Fruit fly (Drosophila melanogaster) whole organism, embryonic: ENCODE measurements around the gene CG14370.

ENCODE experiments used
- ATbp ChIP-seq: fragments of 200-800 bp; sonication (Bioruptor generic); optimal IDR thresholded peaks from 2 replicates; lab custom pipeline; 2017; ENCODE audit warnings: missing biosample characterization, mild to moderate bottlenecking, missing genetic modification characterization, missing genetic modification reagents
- Antp ChIP-seq: fragments of 200-800 bp; sonication (Bioruptor generic); optimal IDR thresholded peaks from 3 replicates; lab custom pipeline; 2016; ENCODE audit warnings: missing biosample characterization, missing genetic modification characterization
- Asciz ChIP-seq: fragments of 200-800 bp; sonication (Bioruptor generic); optimal IDR thresholded peaks from 2 replicates; lab custom pipeline; 2017; ENCODE audit warnings: missing biosample characterization, mild to moderate bottlenecking, missing genetic modification characterization, missing genetic modification reagents
- Bteb2 ChIP-seq: fragments of 200-800 bp; sonication (Bioruptor generic); optimal IDR thresholded peaks from 2 replicates; lab custom pipeline; 2016; ENCODE audit warnings: missing biosample characterization, missing genetic modification characterization
- CG12299 ChIP-seq: fragments of 200-800 bp; sonication (Bioruptor generic); optimal IDR thresholded peaks from 2 replicates; lab custom pipeline; 2018; ENCODE audit warnings: missing biosample characterization, mild to moderate bottlenecking, missing genetic modification characterization
- CG12659 ChIP-seq: fragments of 200-800 bp; sonication (Bioruptor generic); optimal IDR thresholded peaks from 3 replicates; lab custom pipeline; 2017; ENCODE audit warnings: mild to moderate bottlenecking, missing biosample characterization, missing genetic modification reagents, missing genetic modification characterization
- CG14710 ChIP-seq: fragments of 200-800 bp; sonication (Bioruptor generic); optimal IDR thresholded peaks from 3 replicates; lab custom pipeline; 2019; ENCODE audit warnings: missing biosample characterization, mild to moderate bottlenecking, missing genetic modification characterization, moderate library complexity
- CG15011 ChIP-seq: fragments of 200-800 bp; sonication (Bioruptor generic); optimal IDR thresholded peaks from 3 replicates; lab custom pipeline; 2018; ENCODE audit warnings: missing biosample characterization, mild to moderate bottlenecking, missing genetic modification characterization
- CG15601 ChIP-seq: fragments of 200-800 bp; sonication (Bioruptor generic); optimal IDR thresholded peaks from 3 replicates; lab custom pipeline; 2019; ENCODE audit warnings: missing biosample characterization, mild to moderate bottlenecking, missing genetic modification characterization, moderate library complexity
- CG17361 ChIP-seq: fragments of 200-800 bp; sonication (Bioruptor generic); IDR thresholded peaks from 3 replicates; pipeline ENCODE4 v1.3.6; 2022; ENCODE audit warnings: missing biosample characterization, missing genetic modification characterization
- CG1792 ChIP-seq: fragments of 200-800 bp; sonication (Bioruptor generic); optimal IDR thresholded peaks from 2 replicates; lab custom pipeline; 2016; ENCODE audit warnings: missing biosample characterization, missing genetic modification characterization
- CG2712 ChIP-seq: fragments of 200-800 bp; optimal IDR thresholded peaks from 3 replicates; lab custom pipeline; 2019; ENCODE audit warnings: missing biosample characterization, mild to moderate bottlenecking, missing genetic modification characterization, moderate library complexity
- CG2875 ChIP-seq: fragments of 200-800 bp; sonication (Bioruptor generic); optimal IDR thresholded peaks from 2 replicates; lab custom pipeline; 2017; ENCODE audit warnings: missing biosample characterization, mild to moderate bottlenecking, missing genetic modification characterization, missing genetic modification reagents
- CG4617 ChIP-seq: fragments of 200-800 bp; sonication (Bioruptor generic); optimal IDR thresholded peaks from 3 replicates; lab custom pipeline; 2016; ENCODE audit warnings: missing biosample characterization, missing genetic modification characterization, borderline replicate concordance
- CG5180 ChIP-seq: fragments of 200-800 bp; sonication (Bioruptor generic); optimal IDR thresholded peaks from 3 replicates; lab custom pipeline; 2017; ENCODE audit warnings: missing biosample characterization, missing genetic modification characterization, mild to moderate bottlenecking, moderate library complexity, missing genetic modification reagents
- CG6254 ChIP-seq: fragments of 200-800 bp; sonication (Bioruptor generic); optimal IDR thresholded peaks from 3 replicates; lab custom pipeline; 2017; ENCODE audit warnings: mild to moderate bottlenecking, missing biosample characterization, missing genetic modification reagents, missing genetic modification characterization
- CG6791 ChIP-seq: fragments of 200-800 bp; sonication (Bioruptor generic); IDR thresholded peaks from 3 replicates; pipeline ENCODE4 v1.3.6; 2022; ENCODE audit warnings: missing biosample characterization, missing genetic modification characterization; ENCODE audit not compliant: partially characterized antibody
- CG9437 ChIP-seq: fragments of 200-800 bp; sonication (Bioruptor generic); optimal IDR thresholded peaks from 2 replicates; lab custom pipeline; 2018; ENCODE audit warnings: missing biosample characterization, mild to moderate bottlenecking, missing genetic modification characterization
- CG9876 ChIP-seq: fragments of 200-800 bp; sonication (Bioruptor generic); optimal IDR thresholded peaks from 2 replicates; lab custom pipeline; 2016; ENCODE audit warnings: missing biosample characterization, missing genetic modification characterization
- CoRest ChIP-seq: fragments of 200-800 bp; sonication (Bioruptor generic); optimal IDR thresholded peaks from 3 replicates; lab custom pipeline; 2018; ENCODE audit warnings: missing biosample characterization, mild to moderate bottlenecking, missing genetic modification characterization, moderate library complexity
- E2f2 ChIP-seq: fragments of 200-800 bp; sonication (Bioruptor generic); IDR thresholded peaks from 2 replicates; pipeline ENCODE4 v1.3.6; 2022; ENCODE audit warnings: missing biosample characterization, missing genetic modification characterization
- Eip74EF ChIP-seq, 2 experiments: fragments of 200-800 bp in 1 of 2; fragments of >200 bp in 1 of 2; sonication (Bioruptor generic) in 1 of 2; optimal IDR thresholded peaks; 2 replicates each; lab custom pipeline; 2017 to 2019; ENCODE audit warnings: missing biosample characterization in 2 of 2, missing genetic modification characterization in 2 of 2, mild to moderate bottlenecking in 1 of 2, moderate library complexity in 1 of 2
- Ets65A ChIP-seq: fragments of 200-800 bp; sonication (Bioruptor generic); peaks from one replicate; lab custom pipeline; 2016; ENCODE audit warnings: missing biosample characterization, missing genetic modification characterization
- Fer3 ChIP-seq: fragments of 200-800 bp; sonication (Bioruptor generic); optimal IDR thresholded peaks from 2 replicates; lab custom pipeline; 2018; ENCODE audit warnings: missing biosample characterization, mild to moderate bottlenecking, missing genetic modification characterization, moderate library complexity
- Gsc ChIP-seq: fragments of 200-800 bp; sonication (Bioruptor generic); IDR thresholded peaks from 2 replicates; pipeline ENCODE4 v1.3.6; 2022; ENCODE audit warnings: missing biosample characterization, missing genetic modification characterization
- HLH4C ChIP-seq: fragments of 200-800 bp; sonication (Bioruptor generic); IDR thresholded peaks from 3 replicates; pipeline ENCODE4 v1.3.6; 2022; ENCODE audit warnings: missing biosample characterization, missing genetic modification characterization; ENCODE audit not compliant: partially characterized antibody
- Med ChIP-seq: fragments of 200-800 bp; sonication (Bioruptor generic); peaks from one replicate; lab custom pipeline; 2016; ENCODE audit warnings: missing biosample characterization, missing genetic modification characterization, mild to moderate bottlenecking, inconsistent platforms, moderate library complexity
- Meics ChIP-seq: fragments of 200-800 bp; sonication (Bioruptor generic); optimal IDR thresholded peaks from 2 replicates; lab custom pipeline; 2017; ENCODE audit warnings: missing biosample characterization, mild to moderate bottlenecking, missing genetic modification characterization
- NK7.1 ChIP-seq: fragments of 200-800 bp; sonication (Bioruptor generic); optimal IDR thresholded peaks from 3 replicates; lab custom pipeline; 2016; ENCODE audit warnings: missing biosample characterization, missing genetic modification characterization
- Nf-YA ChIP-seq: fragments of 200-800 bp; sonication (Bioruptor generic); IDR thresholded peaks from 2 replicates; pipeline ENCODE4 v1.3.6; 2022; ENCODE audit warnings: missing biosample characterization, missing genetic modification characterization
- Sox100B ChIP-seq: fragments of 200-800 bp; sonication (Bioruptor generic); optimal IDR thresholded peaks from 3 replicates; lab custom pipeline; 2018; ENCODE audit warnings: missing biosample characterization, mild to moderate bottlenecking, missing genetic modification characterization
- Sox102F ChIP-seq: fragments of 200-800 bp; sonication (Bioruptor generic); optimal IDR thresholded peaks from 2 replicates; lab custom pipeline; 2018; ENCODE audit warnings: missing biosample characterization, mild to moderate bottlenecking, missing genetic modification characterization, moderate library complexity
- Ssrp ChIP-seq: fragments of 200-800 bp; sonication (Bioruptor generic); optimal IDR thresholded peaks from 2 replicates; lab custom pipeline; 2018; ENCODE audit warnings: missing biosample characterization, mild to moderate bottlenecking, missing genetic modification characterization, moderate library complexity
- Usf ChIP-seq: fragments of 200-800 bp; sonication (Bioruptor generic); optimal IDR thresholded peaks from 2 replicates; lab custom pipeline; 2017; ENCODE audit warnings: missing genotype, missing biosample characterization, missing genetic modification characterization
- Xrp1 ChIP-seq: fragments of 200-800 bp; sonication (Bioruptor generic); IDR thresholded peaks from 2 replicates; pipeline ENCODE4 v1.3.6; 2022; ENCODE audit warnings: missing biosample characterization, missing genetic modification characterization
- ac ChIP-seq: fragments of 200-800 bp; sonication (Bioruptor generic); optimal IDR thresholded peaks from 3 replicates; lab custom pipeline; 2017; ENCODE audit warnings: missing biosample characterization, mild to moderate bottlenecking, missing genetic modification characterization
- amos ChIP-seq: fragments of 200-800 bp; sonication (Bioruptor generic); IDR thresholded peaks from 2 replicates; pipeline ENCODE4 v1.3.6; 2022; ENCODE audit warnings: missing biosample characterization, missing genetic modification characterization; ENCODE audit not compliant: partially characterized antibody
- aop ChIP-seq: fragments of 200-800 bp; sonication (Bioruptor generic); IDR thresholded peaks from 2 replicates; pipeline ENCODE4 v1.3.6; 2022; ENCODE audit warnings: missing biosample characterization, missing genetic modification characterization
- ato ChIP-seq: fragments of 200-800 bp; sonication (Bioruptor generic); IDR thresholded peaks from 2 replicates; pipeline ENCODE4 v1.3.6; 2022; ENCODE audit warnings: missing biosample characterization, missing genetic modification characterization; ENCODE audit not compliant: partially characterized antibody
- chif ChIP-seq, 2 experiments: fragments of 200-800 bp; sonication (Bioruptor generic); optimal IDR thresholded peaks; 3 replicates each; lab custom pipeline; 2016; ENCODE audit warnings: missing biosample characterization in 2 of 2, missing genetic modification characterization in 2 of 2
- ci ChIP-seq: fragments of 200-800 bp; sonication (Bioruptor generic); IDR thresholded peaks from 3 replicates; pipeline ENCODE4 v1.3.6; 2022; ENCODE audit warnings: missing biosample characterization, missing genetic modification characterization
- dmrt11E ChIP-seq: fragments of 200-800 bp; sonication (Bioruptor generic); optimal IDR thresholded peaks from 3 replicates; lab custom pipeline; 2018; ENCODE audit warnings: missing biosample characterization, mild to moderate bottlenecking, missing genetic modification characterization, moderate library complexity
- dysf ChIP-seq: fragments of 200-800 bp; sonication (Bioruptor generic); IDR thresholded peaks from 3 replicates; pipeline ENCODE4 v1.3.6; 2022; ENCODE audit warnings: missing biosample characterization, missing genetic modification characterization
- gcm ChIP-seq: fragments of 200-800 bp; sonication (Bioruptor generic); optimal IDR thresholded peaks from 2 replicates; lab custom pipeline; 2019; ENCODE audit warnings: missing biosample characterization, mild to moderate bottlenecking, missing genetic modification characterization, moderate library complexity
- lab ChIP-seq: fragments of 200-800 bp; sonication (Bioruptor generic); optimal IDR thresholded peaks from 3 replicates; lab custom pipeline; 2017; ENCODE audit warnings: missing biosample characterization, missing genetic modification characterization, mild to moderate bottlenecking, moderate library complexity, missing genetic modification reagents
- org-1 ChIP-seq: fragments of 200-800 bp; sonication (Bioruptor generic); optimal IDR thresholded peaks from 2 replicates; lab custom pipeline; 2017; ENCODE audit warnings: missing biosample characterization, missing genetic modification characterization
- pho ChIP-seq: fragments of 200-800 bp; sonication (Bioruptor generic); optimal IDR thresholded peaks from 2 replicates; lab custom pipeline; 2016; ENCODE audit warnings: missing biosample characterization, missing genetic modification characterization
- phol ChIP-seq: fragments of 200-800 bp; sonication (Bioruptor generic); optimal IDR thresholded peaks from 3 replicates; lab custom pipeline; 2018; ENCODE audit warnings: missing biosample characterization, mild to moderate bottlenecking, missing genetic modification characterization, moderate library complexity
- psq ChIP-seq: fragments of 200-800 bp; sonication (Bioruptor generic); optimal IDR thresholded peaks from 2 replicates; lab custom pipeline; 2017; ENCODE audit warnings: missing biosample characterization, missing genetic modification characterization
- twi ChIP-seq: fragments of 200-800 bp; optimal IDR thresholded peaks from 2 replicates; lab custom pipeline; 2019; ENCODE audit warnings: missing biosample characterization, mild to moderate bottlenecking, missing genetic modification characterization, moderate library complexity

Gene CG14370

DNA sequence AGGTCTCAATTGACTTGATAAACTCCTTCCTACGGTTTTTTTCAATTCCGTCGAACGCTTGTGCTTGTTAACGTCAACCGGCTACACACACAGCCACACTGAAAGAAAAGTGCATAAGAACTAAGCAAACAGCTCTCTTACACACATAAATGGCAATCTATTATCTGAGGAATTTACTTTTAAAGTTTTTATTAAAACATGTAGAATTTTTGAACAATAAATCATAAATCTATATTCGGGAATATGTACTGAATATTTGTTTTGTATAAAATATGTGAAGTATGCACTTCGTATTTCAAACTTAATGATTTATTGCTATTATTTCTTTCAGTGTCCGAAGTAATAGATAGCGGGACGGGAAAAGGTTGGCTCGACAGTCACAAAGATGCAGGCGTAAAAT, 38.3 kb upstream of the CG14370 start:
- TF ChIP-seq CG17361 (GFP tag; lab: Robert Waterston, UW) (peak; percentile 63; the same call in 2 of the 3 replicates), phol (tag; lab: Kevin White, UChicago) (peak; percentile 76), Ssrp (tag; lab: Kevin White, UChicago) (peak; percentile 51), CG9876 (GFP tag; lab: Kevin White, UChicago) (no peak), Fer3 (tag; lab: Kevin White, UChicago) (no peak), dmrt11E (tag; lab: Kevin White, UChicago) (peak; percentile 19), CG6791 (GFP tag; lab: Robert Waterston, UW) (no peak), dysf (GFP tag; lab: Robert Waterston, UW) (0 out of 3 replicates have a peak, but pooled peaks have one; percentile 17), NK7.1 (GFP tag; lab: Kevin White, UChicago) (no peak), CG5180 (peak; percentile 39), ac (GFP tag; lab: Kevin White, UChicago) (no peak), Bteb2 (no peak), CG12299 (tag; lab: Kevin White, UChicago) (no peak), ATbp (GFP tag; lab: Kevin White, UChicago) (peak; percentile 40), Nf-YA (GFP tag; lab: Robert Waterston, UW) (no peak), ato (GFP tag; lab: Robert Waterston, UW) (no peak), CG12659 (GFP tag; lab: Kevin White, UChicago) (no peak), HLH4C (GFP tag; lab: Robert Waterston, UW) (no peak), org-1 (GFP tag; lab: Kevin White, UChicago) (peak; percentile 23), CG2875 (GFP tag; lab: Kevin White, UChicago) (peak; percentile 37), amos (GFP tag; lab: Robert Waterston, UW) (no peak), chif (GFP tag; optimal IDR thresholded peaks at IDR 0.05; lab: Kevin White, UChicago) (peak in 1 of 2 experiments; percentile 37), CG15011 (no peak), CG4617 (no peak), Asciz (peak; percentile 32), CG1792 (GFP tag; lab: Kevin White, UChicago) (no peak), twi (tag; lab: Kevin White, UChicago) (peak; percentile 9), Meics (no peak), gcm (peak; percentile 35), CG15601 (tag; lab: Kevin White, UChicago) (peak; percentile 57), Sox102F (GFP tag; lab: Kevin White, UChicago) (peak; percentile 77), CG2712 (tag; lab: Kevin White, UChicago) (peak; percentile 60), Gsc (GFP tag; lab: Robert Waterston, UW) (no peak), psq (GFP tag; lab: Kevin White, UChicago) (no peak), Sox100B (GFP tag; lab: Kevin White, UChicago) (peak; percentile 67), lab (GFP tag; lab: Kevin White, UChicago) (no peak), Antp (no peak), ci (GFP tag; lab: Robert Waterston, UW) (no peak), CG14710 (peak; percentile 41), Eip74EF (GFP tag; optimal IDR thresholded peaks at IDR 0.05; lab: Kevin White, UChicago) (peak in 1 of 2 experiments; percentile 47), E2f2 (GFP tag; lab: Robert Waterston, UW) (no peak), CG9437 (GFP tag; lab: Kevin White, UChicago) (peak; percentile 38), CoRest (tag; lab: Kevin White, UChicago) (peak; percentile 41), Ets65A (GFP tag; lab: Kevin White, UChicago) (no peak), pho (GFP tag; lab: Kevin White, UChicago) (no peak), CG6254 (peak; percentile 11), Med (GFP tag; lab: Kevin White, UChicago) (peak; percentile 5), aop (GFP tag; lab: Robert Waterston, UW) (no peak), Usf (GFP tag; lab: Kevin White, UChicago) (no peak), Xrp1 (GFP tag; lab: Robert Waterston, UW) (no peak)
